Worm (Caenorhabditis elegans) whole organism, mixed stage, embryonic: ENCODE measurements around the gene sra-31.
A peak's percentile ranks its signal among the peaks of the same experiment; 100 is the strongest.

ENCODE experiments used
- M03D4.4 ChIP-seq: sonication (generic microtip); optimal IDR thresholded peaks from 2 replicates; lab custom pipeline; 2017; ENCODE audit warnings: mild to moderate bottlenecking, missing genetic modification characterization, missing compliant biosample characterization
- bed-3 ChIP-seq: fragments of 200-800 bp; sonication (Bioruptor generic); optimal IDR thresholded peaks from 3 replicates; lab custom pipeline; 2018; ENCODE audit warnings: mild to moderate bottlenecking, missing genetic modification characterization, moderate library complexity, missing compliant biosample characterization
- blmp-1 ChIP-seq: fragments of 150-350 bp; optimal IDR thresholded peaks from 2 replicates; lab custom pipeline; 2014; ENCODE audit warnings: missing biosample characterization, missing genetic modification characterization
- ceh-39 ChIP-seq: fragments of 150-350 bp; optimal IDR thresholded peaks from 2 replicates; lab custom pipeline; 2014; ENCODE audit warnings: missing biosample characterization, missing genetic modification characterization
- ceh-43 ChIP-seq: fragments of 200-800 bp; sonication (Bioruptor generic); optimal IDR thresholded peaks from 2 replicates; lab custom pipeline; 2018; ENCODE audit warnings: mild to moderate bottlenecking, missing genetic modification characterization, moderate library complexity, missing compliant biosample characterization
- ceh-83 ChIP-seq: fragments of 200-800 bp; sonication (Bioruptor generic); optimal IDR thresholded peaks from 2 replicates; lab custom pipeline; 2018; ENCODE audit warnings: mild to moderate bottlenecking, missing genetic modification characterization, missing compliant biosample characterization
- ces-1 ChIP-seq: fragments of 150-350 bp; optimal IDR thresholded peaks from 2 replicates; lab custom pipeline; 2014; ENCODE audit warnings: missing biosample characterization, missing genetic modification reagents, missing genetic modification characterization
- cnd-1 ChIP-seq: fragments of 200-800 bp; sonication (Bioruptor generic); optimal IDR thresholded peaks from 2 replicates; lab custom pipeline; 2018; ENCODE audit warnings: mild to moderate bottlenecking, missing genetic modification characterization, missing compliant biosample characterization
- elt-1 ChIP-seq: sonication (generic microtip); optimal IDR thresholded peaks from 2 replicates; lab custom pipeline; 2017; ENCODE audit warnings: missing genetic modification characterization, mild to moderate bottlenecking, missing compliant biosample characterization, antibody characterized with exemption, moderate library complexity, borderline replicate concordance; ENCODE audit not compliant: insufficient read depth
- ham-2 ChIP-seq: fragments of 200-800 bp; sonication (Bioruptor generic); optimal IDR thresholded peaks from 2 replicates; lab custom pipeline; 2018; ENCODE audit warnings: mild to moderate bottlenecking, missing genetic modification characterization, missing compliant biosample characterization
- lin-13 ChIP-seq: fragments of 150-350 bp; optimal IDR thresholded peaks from 2 replicates; lab custom pipeline; 2014; ENCODE audit warnings: missing biosample characterization, missing genetic modification characterization
- lin-32 ChIP-seq: fragments of 200-800 bp; sonication (Bioruptor generic); optimal IDR thresholded peaks from 2 replicates; lab custom pipeline; 2018; ENCODE audit warnings: mild to moderate bottlenecking, missing genetic modification characterization, missing compliant biosample characterization
- mab-5 ChIP-seq: fragments of 150-350 bp; optimal IDR thresholded peaks from 2 replicates; lab custom pipeline; 2014; ENCODE audit warnings: missing biosample characterization, missing genetic modification characterization
- mep-1 ChIP-seq: fragments of 150-350 bp; optimal IDR thresholded peaks from 2 replicates; lab custom pipeline; 2017; ENCODE audit warnings: missing biosample characterization, missing genetic modification reagents, missing genetic modification characterization, inconsistent platforms
- mls-2 ChIP-seq: sonication (generic microtip); optimal IDR thresholded peaks from 2 replicates; lab custom pipeline; 2016; ENCODE audit warnings: mild to moderate bottlenecking, missing genetic modification characterization, moderate library complexity, missing compliant biosample characterization
- nhr-12 ChIP-seq: fragments of 150-350 bp; optimal IDR thresholded peaks from 2 replicates; lab custom pipeline; 2014; ENCODE audit warnings: missing biosample characterization, missing genetic modification characterization
- nhr-2 ChIP-seq: fragments of 150-350 bp; optimal IDR thresholded peaks from 2 replicates; lab custom pipeline; 2014; ENCODE audit warnings: missing biosample characterization, missing genetic modification characterization
- nhr-237 ChIP-seq: fragments of 150-350 bp; optimal IDR thresholded peaks from 2 replicates; lab custom pipeline; 2014; ENCODE audit warnings: missing biosample characterization, missing genetic modification characterization
- nhr-28 ChIP-seq: fragments of 150-350 bp; optimal IDR thresholded peaks from 2 replicates; lab custom pipeline; 2014; ENCODE audit warnings: missing biosample characterization, missing genetic modification characterization
- nhr-76 ChIP-seq: sonication (generic microtip); optimal IDR thresholded peaks from 2 replicates; lab custom pipeline; 2017; ENCODE audit warnings: missing biosample characterization, missing genetic modification characterization
- pha-4 ChIP-seq: fragments of 150-350 bp; optimal IDR thresholded peaks from 2 replicates; lab custom pipeline; 2018; ENCODE audit warnings: missing biosample characterization, missing genetic modification reagents, missing genetic modification characterization
- sem-2 ChIP-seq: fragments of 200-800 bp; sonication (Bioruptor generic); optimal IDR thresholded peaks from 2 replicates; lab custom pipeline; 2018; ENCODE audit warnings: mild to moderate bottlenecking, missing genetic modification characterization, missing compliant biosample characterization
- snpc-4 ChIP-seq: fragments of 150-350 bp; optimal IDR thresholded peaks from 2 replicates; lab custom pipeline; 2014; ENCODE audit warnings: missing biosample characterization, missing genetic modification characterization
- sptf-1 ChIP-seq: sonication (generic microtip); optimal IDR thresholded peaks from 2 replicates; lab custom pipeline; 2017; ENCODE audit warnings: mild to moderate bottlenecking, missing genetic modification characterization, moderate library complexity, missing compliant biosample characterization
- tbx-8 ChIP-seq: fragments of 200-800 bp; sonication (Bioruptor generic); optimal IDR thresholded peaks from 2 replicates; lab custom pipeline; 2018; ENCODE audit warnings: mild to moderate bottlenecking, missing genetic modification characterization, moderate library complexity, missing compliant biosample characterization
- unc-120 ChIP-seq: sonication (generic microtip); optimal IDR thresholded peaks from 2 replicates; lab custom pipeline; 2017; ENCODE audit warnings: missing genetic modification characterization, missing compliant biosample characterization; ENCODE audit not compliant: poor library complexity, severe bottlenecking
- unc-39 ChIP-seq: fragments of 150-350 bp; optimal IDR thresholded peaks from 2 replicates; lab custom pipeline; 2014; ENCODE audit warnings: missing biosample characterization, missing genetic modification characterization
- unc-62 ChIP-seq: fragments of 150-350 bp; optimal IDR thresholded peaks from 2 replicates; lab custom pipeline; 2014; ENCODE audit warnings: missing biosample characterization, missing genetic modification reagents, missing genetic modification characterization
- zip-8 ChIP-seq: fragments of 150-350 bp; optimal IDR thresholded peaks from 2 replicates; lab custom pipeline; 2014; ENCODE audit warnings: missing biosample characterization, missing genetic modification characterization

Gene sra-31

DNA sequence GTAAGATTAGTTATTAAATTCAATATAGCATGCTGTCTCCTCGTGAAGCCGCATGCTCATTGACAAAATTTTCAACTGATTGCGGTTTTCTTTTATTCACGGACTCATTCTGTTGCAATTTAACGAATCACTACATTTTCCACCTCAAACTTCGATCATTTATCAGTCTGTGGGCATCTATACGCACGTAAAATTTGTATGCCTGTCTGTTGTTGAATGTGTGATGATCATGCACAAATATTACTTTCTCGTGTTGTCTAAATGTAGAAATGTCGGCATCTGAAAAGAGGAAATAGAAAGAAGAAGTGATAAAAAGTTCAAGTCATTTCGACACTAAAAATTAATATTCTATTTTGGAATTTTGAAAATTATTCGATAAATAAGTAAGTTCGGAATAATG, 34.3 kb upstream of the sra-31 start:
- TF ChIP-seq ceh-39 (tag; lab: Kevin White, UChicago): no peak

DNA sequence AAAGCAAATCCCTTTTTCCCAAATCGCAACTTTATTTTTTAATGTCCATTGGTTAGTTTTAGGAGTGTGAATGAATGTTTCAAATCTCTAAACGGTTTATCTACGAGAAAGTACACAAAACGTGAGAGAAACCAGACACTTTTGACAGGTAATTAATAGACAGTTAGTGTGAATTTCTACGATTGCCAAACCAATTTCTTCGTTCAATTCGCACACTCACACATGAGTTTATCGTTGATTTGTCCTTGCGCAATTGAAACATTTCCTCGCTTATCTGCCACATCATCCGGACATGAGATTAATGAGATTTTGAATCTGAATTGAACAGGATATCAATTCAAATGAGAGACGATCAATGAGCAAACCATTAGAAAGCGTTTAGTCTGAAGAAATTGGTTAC, 32.0 kb upstream of the sra-31 start:
- TF ChIP-seq elt-1 (tag; lab: Kevin White, UChicago): peak; percentile 4
- TF ChIP-seq pha-4 (tag; lab: Kevin White, UChicago): no peak

DNA sequence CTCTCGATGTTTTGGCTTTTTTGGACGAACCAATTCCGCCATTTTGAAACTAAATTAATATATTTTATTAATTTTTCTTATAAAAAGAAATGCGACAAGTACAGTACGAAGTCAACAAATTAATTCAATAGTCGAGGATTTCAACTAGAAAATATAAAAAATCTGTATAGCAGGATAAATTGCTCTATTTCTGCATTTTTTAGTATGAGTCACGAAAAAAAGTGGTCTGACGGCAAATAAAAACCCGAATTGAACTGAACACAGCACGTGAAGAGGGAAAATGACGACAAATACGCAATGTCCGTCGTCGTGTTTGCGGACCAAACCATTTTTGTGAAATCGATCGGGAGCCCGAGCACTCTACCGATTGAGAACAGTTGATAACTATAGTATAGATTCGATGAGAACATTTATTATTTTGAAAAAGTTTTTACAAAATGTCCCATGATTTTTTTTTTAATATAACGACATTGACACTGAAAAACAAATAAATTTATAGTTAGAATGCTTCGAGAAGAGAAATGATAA, 31.1 kb upstream of the sra-31 start, which contains the start of gene epg-5:
Gene epg-5 (minus strand): TSS at position 51 of the 528 bp plus-strand sequence.
- TF ChIP-seq nhr-12 (tag; lab: Kevin White, UChicago) (no peak), sptf-1 (tag; lab: Kevin White, UChicago) (no peak), unc-120 (tag; lab: Kevin White, UChicago) (peak; percentile 67), nhr-28 (tag; lab: Kevin White, UChicago) (no peak), mep-1 (tag; lab: Kevin White, UChicago) (no peak), unc-39 (tag; lab: Kevin White, UChicago) (no peak), bed-3 (GFP tag; lab: Kevin White, UChicago) (no peak), cnd-1 (tag; lab: Kevin White, UChicago) (no peak)
- TF ChIP-seq, all 35 proteins: peak for 1

DNA sequence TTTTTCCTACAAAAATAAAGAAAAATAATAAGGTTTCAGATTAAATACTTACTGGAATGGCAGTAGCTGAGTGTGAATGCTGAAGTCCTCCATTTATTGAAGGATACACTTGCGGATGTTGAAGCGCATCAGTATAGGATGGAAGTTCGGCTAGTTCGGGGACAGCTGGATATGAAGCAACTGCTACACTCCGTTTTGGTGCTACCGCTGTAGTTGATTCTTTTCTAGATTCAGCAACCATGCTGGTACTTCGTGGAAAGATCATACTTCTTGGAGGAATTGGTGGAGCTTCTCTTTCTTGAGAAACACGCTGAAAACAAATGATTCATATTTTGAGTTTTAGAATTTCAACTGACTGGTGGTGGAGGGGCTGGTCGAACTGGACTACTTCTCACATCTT, 30.3 kb upstream of the sra-31 start:
- TF ChIP-seq nhr-28 (tag; lab: Kevin White, UChicago) (no peak), M03D4.4 (tag; lab: Kevin White, UChicago) (no peak), unc-62 (GFP tag; lab: Kevin White, UChicago) (no peak), nhr-2 (tag; lab: Kevin White, UChicago) (no peak), nhr-12 (tag; lab: Kevin White, UChicago) (no peak), pha-4 (tag; lab: Kevin White, UChicago) (no peak), cnd-1 (tag; lab: Kevin White, UChicago) (no peak), tbx-8 (GFP tag; lab: Kevin White, UChicago) (no peak), lin-32 (GFP tag; lab: Kevin White, UChicago) (no peak), ceh-39 (tag; lab: Kevin White, UChicago) (no peak), sptf-1 (tag; lab: Kevin White, UChicago) (no peak), mls-2 (tag; lab: Kevin White, UChicago) (no peak), elt-1 (tag; lab: Kevin White, UChicago) (no peak), unc-120 (tag; lab: Kevin White, UChicago) (no peak), ceh-83 (no peak), mab-5 (tag; lab: Kevin White, UChicago) (no peak), ceh-43 (GFP tag; lab: Kevin White, UChicago) (no peak)
- TF ChIP-seq, all 35 proteins: peak for 0

DNA sequence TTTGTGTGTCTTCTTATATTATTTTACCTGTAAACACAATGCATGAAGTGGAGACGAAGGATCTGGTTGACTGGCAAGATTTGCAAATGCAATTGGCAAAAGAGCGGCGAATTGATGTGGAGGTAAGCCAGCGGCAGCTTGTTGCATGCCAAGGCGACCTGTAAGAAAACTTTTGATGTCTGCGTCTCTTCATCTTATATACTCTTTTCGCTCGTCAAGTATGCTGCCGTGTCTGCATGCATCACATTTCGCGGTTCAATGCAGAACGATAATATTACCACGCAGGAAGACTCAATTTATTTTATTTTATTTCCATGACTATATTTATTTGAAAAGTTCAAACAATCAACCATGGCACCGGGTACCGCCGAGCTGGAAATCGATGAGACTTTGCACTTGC, 22.7 kb upstream of the sra-31 start, which contains the start of gene vps-33.2:
Gene vps-33.2 (plus strand): TSS at position 244 of the 400 bp plus-strand sequence.
- TF ChIP-seq ham-2 (GFP tag; lab: Kevin White, UChicago) (peak; percentile 79), snpc-4 (no peak), pha-4 (tag; lab: Kevin White, UChicago) (peak; percentile 42), nhr-2 (tag; lab: Kevin White, UChicago) (no peak), nhr-237 (tag; lab: Kevin White, UChicago) (no peak), bed-3 (GFP tag; lab: Kevin White, UChicago) (no peak), sem-2 (no peak), nhr-12 (tag; lab: Kevin White, UChicago) (no peak), lin-13 (tag; lab: Kevin White, UChicago) (peak; percentile 6), blmp-1 (tag; lab: Kevin White, UChicago) (no peak), cnd-1 (tag; lab: Kevin White, UChicago) (peak; percentile 29), mab-5 (tag; lab: Kevin White, UChicago) (no peak), ceh-43 (GFP tag; lab: Kevin White, UChicago) (no peak), zip-8 (tag; lab: Kevin White, UChicago) (no peak), ceh-39 (tag; lab: Kevin White, UChicago) (peak; percentile 19)
- TF ChIP-seq, all 35 proteins: peak for 5

DNA sequence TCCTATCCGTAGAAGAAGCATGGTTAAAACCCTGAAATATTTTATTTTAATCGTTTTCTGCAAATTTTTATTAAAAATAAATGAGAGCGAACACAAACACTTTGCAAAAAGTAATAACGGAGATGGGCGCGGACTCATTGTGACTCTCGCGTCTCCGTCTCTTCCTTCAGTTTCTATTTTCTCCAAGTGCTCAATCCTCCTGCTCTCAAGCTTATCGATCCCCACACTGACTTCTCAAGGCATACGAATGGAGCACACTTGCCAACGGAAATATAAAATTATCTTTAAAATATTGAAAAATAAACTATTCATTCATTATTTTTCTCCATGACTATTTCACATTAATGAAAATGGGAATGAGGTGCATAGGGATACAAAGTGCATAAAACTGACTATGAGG, 19.8 kb upstream of the sra-31 start, which contains the start of gene dnj-8:
Gene dnj-8 (minus strand): TSS at position 31 of the 400 bp plus-strand sequence.
- TF ChIP-seq nhr-76 (tag; lab: Kevin White, UChicago) (no peak), unc-120 (tag; lab: Kevin White, UChicago) (no peak), bed-3 (GFP tag; lab: Kevin White, UChicago) (no peak), sem-2 (no peak), ces-1 (GFP tag; lab: Kevin White, UChicago) (no peak)
